Worm (Caenorhabditis elegans): Measurements from ENCODE around the gene smg-9.

DNA sequence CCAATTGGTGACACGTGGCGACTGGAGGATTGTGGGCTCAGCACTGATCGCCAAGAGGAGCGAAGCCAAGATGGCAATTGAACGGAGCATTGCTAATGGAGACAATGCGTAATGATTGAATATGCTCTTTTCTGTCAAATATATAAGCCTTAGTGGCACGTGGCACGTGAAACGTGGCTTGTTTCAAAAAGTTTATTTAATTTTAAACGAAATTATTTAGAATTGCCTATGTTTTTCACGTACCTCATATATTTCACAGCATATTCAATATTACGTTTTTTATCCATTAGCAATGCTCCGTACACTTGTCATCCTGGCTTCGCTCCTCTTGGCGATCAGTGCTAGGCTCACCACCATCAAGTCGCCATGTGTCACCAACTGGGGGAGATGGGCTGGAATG is 33.3 kb upstream of the smg-9 start, which contains the start of gene Y54E2A.9:
- TF ChIP-seq pha-4 (tag; optimal IDR thresholded peaks at IDR 0.05), result no peak
- no peak for TF ChIP-seq ceh-82 (tag; optimal IDR thresholded peaks at IDR 0.05)
- no peak for TF ChIP-seq snpc-4 (tag; optimal IDR thresholded peaks at IDR 0.05)
- no peak for TF ChIP-seq ama-1 (optimal IDR thresholded peaks at IDR 0.05)
- no peak for TF ChIP-seq zag-1 (tag; optimal IDR thresholded peaks at IDR 0.05)
- no peak for TF ChIP-seq nhr-28 (tag; optimal IDR thresholded peaks at IDR 0.05)
- no peak for TF ChIP-seq unc-39 (tag; optimal IDR thresholded peaks at IDR 0.05)
- TF ChIP-seq ztf-4 (tag; optimal IDR thresholded peaks at IDR 0.05), result no peak
- no peak for TF ChIP-seq ztf-11 (tag; optimal IDR thresholded peaks at IDR 0.05)
- no peak for TF ChIP-seq fos-1 (tag; optimal IDR thresholded peaks at IDR 0.05)
- no peak for TF ChIP-seq nhr-77 (tag; optimal IDR thresholded peaks at IDR 0.05)
